Worm (Caenorhabditis elegans): ENCODE results near the gene Y45F10D.2.

DNA sequence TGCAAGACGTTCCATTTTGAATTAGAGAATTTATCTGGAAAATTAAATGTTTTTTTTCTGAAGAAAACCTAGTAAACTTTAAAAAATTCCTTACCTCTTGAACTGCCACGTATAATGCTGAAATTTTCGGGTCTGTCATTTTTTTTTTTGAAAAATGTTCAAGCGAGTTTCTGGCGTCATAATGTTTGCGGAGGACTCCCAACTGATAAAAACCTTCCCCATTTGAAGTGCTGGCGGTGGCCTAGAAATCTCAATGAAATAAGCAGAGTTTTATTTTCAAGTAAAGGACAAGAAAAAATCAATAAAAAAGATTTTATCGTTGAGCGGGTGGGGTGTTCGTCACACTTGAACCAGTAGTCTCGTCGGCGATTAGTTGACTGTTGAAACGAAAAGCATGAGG lies 12.2 kb upstream of the Y45F10D.2 start, which contains the start of gene icap-1:
- TF ChIP-seq ztf-11 (tag; optimal IDR thresholded peaks at IDR 0.05), result no peak
- no peak for TF ChIP-seq lin-39 (tag; optimal IDR thresholded peaks at IDR 0.05)
- no peak for TF ChIP-seq dmd-4 (tag; optimal IDR thresholded peaks at IDR 0.05)

Measured in whole organism, L2 larva.